Worm (Caenorhabditis elegans): ENCODE results near the gene T28C12.1.

Gene T28C12.1

DNA sequence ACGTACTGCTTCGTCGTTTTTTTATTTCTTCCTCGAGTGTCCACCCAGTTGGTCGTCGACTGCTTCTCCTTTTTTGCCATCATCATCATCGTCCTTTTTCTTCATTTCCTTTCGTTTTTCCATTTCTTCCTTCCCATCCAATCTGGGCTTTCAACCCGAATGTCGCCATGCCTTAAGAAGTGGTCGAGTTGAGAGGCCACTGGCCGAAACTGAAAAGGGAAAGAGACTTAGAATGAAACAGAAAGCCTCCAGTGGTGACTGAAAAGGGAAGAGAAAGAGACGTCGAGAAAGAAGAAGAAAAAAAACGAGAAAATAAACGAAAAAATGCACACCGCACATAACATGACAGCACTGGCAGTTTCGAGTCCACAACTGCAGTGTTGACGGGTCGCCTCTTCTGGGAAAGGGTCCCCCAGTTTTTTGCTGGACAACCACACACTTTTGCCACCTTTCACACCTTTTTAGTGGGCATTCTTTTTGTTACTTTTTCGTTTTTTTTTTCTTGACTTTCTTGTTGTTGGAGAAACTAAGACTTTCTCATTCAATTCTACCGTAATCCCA lies 9.5 kb downstream of the T28C12.1 start:
- TF ChIP-seq elt-4 (tag; optimal IDR thresholded peaks at IDR 0.05) (no peak), unc-42 (tag; optimal IDR thresholded peaks at IDR 0.05) (peak; percentile 12)

- TF ChIP-seq unc-3 (GFP tag; conservative IDR thresholded peaks at IDR 0.05) (no peak), unc-3 (tag; optimal IDR thresholded peaks at IDR 0.05) (no peak), tbx-2 (tag; optimal IDR thresholded peaks at IDR 0.05) (no peak), hlh-8 (tag; optimal IDR thresholded peaks at IDR 0.05) (peak; percentile 54), K02D7.2 (tag; optimal IDR thresholded peaks at IDR 0.05) (no peak), pha-4 (tag; optimal IDR thresholded peaks at IDR 0.05) (no peak), ama-1 (optimal IDR thresholded peaks at IDR 0.05) (no peak), unc-55 (GFP tag; optimal IDR thresholded peaks at IDR 0.05) (no peak), ceh-19 (GFP tag; optimal IDR thresholded peaks at IDR 0.05) (no peak), nhr-232 (tag; optimal IDR thresholded peaks at IDR 0.05) (no peak), unc-86 (tag; optimal IDR thresholded peaks at IDR 0.05) (no peak), C08G9.2 (tag; optimal IDR thresholded peaks at IDR 0.05) (no peak), zip-5 (tag; optimal IDR thresholded peaks at IDR 0.05) (no peak), rnt-1 (tag; optimal IDR thresholded peaks at IDR 0.05) (peak; percentile 10), ceh-34 (tag; optimal IDR thresholded peaks at IDR 0.05) (no peak), npax-4 (tag; optimal IDR thresholded peaks at IDR 0.05) (no peak), sox-4 (tag; optimal IDR thresholded peaks at IDR 0.05) (no peak), ceh-48 (tag; optimal IDR thresholded peaks at IDR 0.05) (no peak), tbx-7 (tag; optimal IDR thresholded peaks at IDR 0.05) (no peak), ets-4 (tag; optimal IDR thresholded peaks at IDR 0.05) (no peak), che-1 (tag; optimal IDR thresholded peaks at IDR 0.05) (no peak), ceh-18 (tag; optimal IDR thresholded peaks at IDR 0.05) (peak; percentile 84), ceh-2 (tag; optimal IDR thresholded peaks at IDR 0.05) (no peak), lim-6 (tag; optimal IDR thresholded peaks at IDR 0.05) (no peak), ahr-1 (tag; optimal IDR thresholded peaks at IDR 0.05) (no peak), pros-1 (tag; optimal IDR thresholded peaks at IDR 0.05) (no peak), ref-2 (tag; optimal IDR thresholded peaks at IDR 0.05) (no peak), F13H6.1 (tag; optimal IDR thresholded peaks at IDR 0.05) (peak; percentile 51), pag-3 (tag; optimal IDR thresholded peaks at IDR 0.05; ENCODE audit: borderline replicate concordance) (no peak)
These were observed 10.8 kb downstream of the T28C12.1 start for ce11 chrV:6342502-6342901.

DNA sequence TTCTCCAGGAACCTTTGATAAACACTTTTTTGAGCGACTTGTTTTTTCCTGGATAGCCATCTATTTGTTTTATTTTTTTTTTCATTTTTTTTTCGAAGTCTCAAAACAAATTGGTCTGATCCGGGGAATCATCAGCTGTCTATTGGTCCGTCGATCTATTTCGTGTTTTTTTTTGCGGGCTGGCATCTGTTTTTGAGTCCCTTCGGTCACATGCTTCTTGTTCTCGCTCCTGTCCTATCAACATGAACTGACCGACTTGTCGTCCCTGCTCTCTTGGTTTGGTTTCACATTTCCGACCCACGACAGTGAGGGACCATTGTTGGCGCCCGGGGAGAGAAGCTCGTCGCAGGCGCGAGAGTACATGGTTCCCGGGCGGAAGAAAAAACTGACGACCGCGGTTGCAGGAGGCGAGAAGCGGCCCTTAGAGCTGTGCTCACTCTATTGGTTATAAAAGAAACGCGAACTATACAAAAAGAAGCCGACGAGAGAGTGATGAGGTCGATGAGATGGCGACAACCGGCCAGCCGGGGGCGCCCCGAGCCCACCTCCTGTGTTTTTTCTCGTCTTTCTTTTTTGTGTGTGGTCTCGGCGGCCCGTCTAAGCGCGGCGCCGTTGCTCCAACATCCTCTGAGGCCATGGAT lies 12.9 kb downstream of the T28C12.1 start:
- TF ChIP-seq F13H6.1 (tag; optimal IDR thresholded peaks at IDR 0.05), result peak; percentile 48
- no peak for TF ChIP-seq pha-4 (tag; optimal IDR thresholded peaks at IDR 0.05)
- no peak for TF ChIP-seq ceh-30 (tag; optimal IDR thresholded peaks at IDR 0.05)
- peak; percentile 21 for TF ChIP-seq ceh-18 (tag; optimal IDR thresholded peaks at IDR 0.05)

ce11 chrV:6346043-6346618 lies 14.4 kb downstream of the T28C12.1 start:
- TF ChIP-seq ceh-18 (tag; optimal IDR thresholded peaks at IDR 0.05) (peak; percentile 66), tbx-2 (tag; optimal IDR thresholded peaks at IDR 0.05) (peak; percentile 13), ahr-1 (tag; optimal IDR thresholded peaks at IDR 0.05) (no peak), ceh-6 (GFP tag; optimal IDR thresholded peaks at IDR 0.05) (no peak), fax-1 (tag; optimal IDR thresholded peaks at IDR 0.05) (no peak), ceh-24 (tag; optimal IDR thresholded peaks at IDR 0.05) (no peak), ceh-34 (tag; optimal IDR thresholded peaks at IDR 0.05) (peak; percentile 67), npax-4 (tag; optimal IDR thresholded peaks at IDR 0.05) (no peak), pros-1 (tag; optimal IDR thresholded peaks at IDR 0.05) (no peak), ceh-2 (tag; optimal IDR thresholded peaks at IDR 0.05) (no peak), F13H6.1 (tag; optimal IDR thresholded peaks at IDR 0.05) (peak; percentile 29)

Measured in whole organism, late embryonic.